Worm (Caenorhabditis elegans) whole organism, dauer: Measurements from ENCODE around the gene F54B11.9.

Experiments
- unc-62 ChIP-seq: sonication (generic microtip); optimal IDR thresholded peaks from 2 replicates; lab custom pipeline; 2017; ENCODE audit warnings: missing biosample characterization, missing genetic modification reagents, missing genetic modification characterization

The F54B11.9 gene

DNA sequence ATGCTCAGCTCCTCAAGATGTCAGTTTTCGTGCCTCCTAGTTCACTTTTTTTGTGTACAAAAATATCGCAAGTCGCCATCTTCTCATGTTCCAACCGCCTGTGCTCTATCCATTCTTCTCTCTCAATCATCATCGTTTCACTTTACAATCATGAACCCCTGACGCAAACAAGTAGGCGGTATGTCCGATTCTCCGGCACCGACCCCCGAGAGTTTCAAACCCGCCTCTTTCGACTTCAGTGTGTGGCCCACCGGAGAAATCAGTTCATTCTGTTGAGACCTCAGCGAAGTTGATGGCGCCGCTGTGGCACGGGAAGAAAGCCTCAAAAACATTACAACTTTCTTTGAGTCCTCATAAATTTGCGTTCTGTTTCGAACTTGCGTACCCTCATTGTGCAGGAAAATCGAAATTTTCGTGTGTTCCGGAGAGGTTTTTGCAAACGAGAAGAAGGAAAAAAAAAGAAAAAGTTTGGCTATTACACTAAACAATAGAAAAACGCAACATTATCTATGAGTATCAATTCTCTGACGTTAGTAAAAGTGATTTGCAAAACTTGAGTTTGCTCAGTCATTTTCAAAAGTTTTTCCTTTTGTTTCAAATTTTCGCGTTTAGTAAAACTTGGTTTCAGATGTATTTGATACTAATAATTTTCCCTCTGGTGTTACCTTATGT, at the start of gene F54B11.9:
TSS of gene F54B11.9 (plus strand) at position 622 of the 672 bp plus-strand sequence.
- TF ChIP-seq unc-62 = no peak

DNA sequence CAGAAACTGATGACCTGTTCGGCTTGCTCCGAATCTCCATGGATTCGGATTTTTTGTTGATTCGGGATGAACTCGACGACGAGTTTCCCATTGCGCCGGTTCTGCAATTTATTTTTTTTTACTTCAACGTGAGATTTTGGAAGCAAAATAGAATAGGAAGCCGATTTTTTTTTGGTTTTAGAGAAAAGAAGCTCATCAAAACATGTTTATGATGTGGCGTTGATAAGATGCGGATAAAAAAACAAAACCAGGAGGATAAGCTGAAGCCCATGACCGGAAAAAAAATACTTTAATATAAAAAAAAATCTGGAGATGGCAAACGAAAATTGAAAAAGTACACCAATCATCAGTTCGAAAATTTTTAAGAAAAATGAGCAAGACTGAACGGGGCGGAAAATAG, 49.3 kb upstream of the F54B11.9 start, which contains the start of gene glb-20:
TSS of gene glb-20 (minus strand) at position 101 of the 400 bp plus-strand sequence.
- no peak for TF ChIP-seq unc-62

DNA sequence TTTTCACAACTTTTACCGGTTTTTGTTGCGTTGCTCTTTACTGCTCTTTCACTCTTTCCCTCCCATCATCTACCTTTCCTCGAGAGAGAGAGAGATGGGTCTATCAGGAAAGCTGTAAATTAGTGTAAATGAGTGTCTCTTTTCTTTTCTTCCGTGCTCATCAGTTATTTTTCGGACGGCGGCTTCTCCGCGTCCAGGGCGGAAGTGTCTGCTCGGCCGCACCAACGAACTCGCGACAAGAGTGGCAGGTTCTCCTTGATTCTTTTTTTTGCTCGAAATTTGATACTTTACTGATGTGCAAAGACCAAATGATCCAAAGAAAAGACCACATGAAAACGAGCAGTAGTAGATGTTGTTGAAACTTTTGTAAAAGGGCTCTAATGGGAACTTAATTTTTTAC, 46.7 kb upstream of the F54B11.9 start:
- TF ChIP-seq unc-62 = no peak

DNA sequence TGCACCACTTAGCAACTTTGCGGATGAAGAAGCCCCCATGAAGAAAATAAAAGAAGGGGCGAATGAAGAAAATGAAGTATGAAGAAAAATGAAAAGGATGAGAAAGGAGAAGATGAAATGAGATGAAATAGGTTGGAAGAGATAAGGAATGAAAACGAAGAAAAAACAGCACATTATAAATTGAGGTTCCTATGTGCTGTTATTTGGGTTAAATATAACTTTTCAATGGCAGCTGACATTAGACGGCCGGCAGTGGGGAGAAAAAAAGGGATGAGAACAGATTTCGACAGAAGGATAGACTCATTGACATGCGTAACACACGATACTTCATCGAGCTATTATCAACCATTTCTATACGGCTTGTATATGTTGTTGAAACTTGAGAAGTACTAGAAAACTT, 43.4 kb upstream of the F54B11.9 start:
- no peak for TF ChIP-seq unc-62

DNA sequence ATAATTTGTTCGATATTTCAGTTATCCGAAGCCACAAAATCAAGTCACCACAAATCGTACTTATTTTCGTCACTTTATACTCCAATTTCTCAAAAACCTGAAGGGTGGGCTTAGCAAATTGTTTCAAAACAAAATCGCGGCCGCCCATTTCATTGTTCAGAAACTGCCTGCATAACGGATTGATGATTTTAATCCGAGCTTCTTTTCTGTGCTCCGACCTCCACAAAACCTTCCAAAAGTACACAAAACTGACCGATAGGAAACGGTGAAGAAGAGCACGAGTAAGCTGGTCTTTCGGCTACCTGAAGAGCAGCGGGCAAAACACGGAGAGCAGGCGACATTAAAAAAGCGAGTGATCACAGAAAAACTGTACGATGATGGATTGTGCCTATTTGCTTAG, 38.9 kb upstream of the F54B11.9 start, which contains the start of gene R01E6.2:
TSS of gene R01E6.2 (minus strand) at position 101 of the 400 bp plus-strand sequence.
- no peak for TF ChIP-seq unc-62

DNA sequence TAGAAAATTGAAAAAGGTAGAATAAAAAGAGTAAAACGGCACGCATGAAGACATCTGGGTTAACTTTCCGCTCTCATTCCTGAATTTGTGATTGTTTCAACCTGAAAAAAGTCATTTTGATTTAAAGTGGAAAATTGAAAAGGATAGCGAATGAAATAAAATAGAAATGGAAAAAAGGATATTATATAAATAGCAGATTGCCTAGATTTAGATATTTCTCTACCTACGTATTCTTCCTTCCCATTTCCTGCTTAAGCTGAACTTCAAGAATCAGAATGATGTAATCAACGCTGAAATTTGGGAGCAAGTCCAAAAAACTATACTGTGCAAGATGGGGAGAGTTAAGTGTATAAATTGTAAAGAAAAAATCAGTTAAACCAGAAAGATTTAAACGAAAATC, 35.5 kb upstream of the F54B11.9 start, which contains the start of gene R01E6.7:
TSS of gene R01E6.7 (minus strand) at position 101 of the 400 bp plus-strand sequence.
- TF ChIP-seq unc-62 = no peak

DNA sequence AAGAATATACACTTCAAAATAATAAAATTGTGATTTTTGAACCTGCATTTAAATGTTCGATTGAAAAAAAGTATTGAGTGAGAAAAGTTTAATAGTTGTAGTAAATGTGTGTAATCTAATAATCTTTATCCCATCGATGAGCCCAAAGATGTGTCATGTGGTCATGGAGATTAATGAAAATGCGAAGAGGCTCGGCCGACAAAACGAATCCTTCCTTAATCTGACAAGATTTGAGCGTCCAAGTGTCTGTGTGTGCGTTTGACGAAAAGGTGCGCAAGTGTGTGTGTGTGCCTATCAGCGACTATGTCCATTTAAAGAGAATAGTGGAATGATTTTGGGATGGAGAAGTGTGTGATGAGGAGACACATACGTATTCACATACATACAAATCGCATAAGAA, 31.3 kb upstream of the F54B11.9 start:
- no peak for TF ChIP-seq unc-62

DNA sequence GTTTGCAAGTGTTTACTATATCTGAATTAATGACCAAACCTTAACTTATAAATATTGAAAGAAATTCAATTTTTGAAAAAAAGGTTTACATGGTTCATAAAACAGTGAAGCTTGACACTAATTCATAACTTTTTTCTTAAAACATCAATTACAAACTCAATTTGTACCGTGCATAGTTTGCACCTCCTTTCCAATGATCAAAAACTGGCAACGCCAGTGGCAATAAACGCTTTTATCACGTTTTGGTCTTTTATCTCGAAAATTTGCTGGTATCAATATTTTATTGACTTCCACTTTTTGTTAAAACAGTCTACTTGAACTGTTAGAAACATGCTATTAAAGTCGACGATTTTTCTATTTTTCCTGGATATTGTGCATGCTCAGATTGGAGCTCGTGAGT, 26.9 kb upstream of the F54B11.9 start, which contains the start of gene F54B11.11:
TSS of gene F54B11.11 (plus strand) at position 301 of the 400 bp plus-strand sequence.
- TF ChIP-seq unc-62 = no peak

DNA sequence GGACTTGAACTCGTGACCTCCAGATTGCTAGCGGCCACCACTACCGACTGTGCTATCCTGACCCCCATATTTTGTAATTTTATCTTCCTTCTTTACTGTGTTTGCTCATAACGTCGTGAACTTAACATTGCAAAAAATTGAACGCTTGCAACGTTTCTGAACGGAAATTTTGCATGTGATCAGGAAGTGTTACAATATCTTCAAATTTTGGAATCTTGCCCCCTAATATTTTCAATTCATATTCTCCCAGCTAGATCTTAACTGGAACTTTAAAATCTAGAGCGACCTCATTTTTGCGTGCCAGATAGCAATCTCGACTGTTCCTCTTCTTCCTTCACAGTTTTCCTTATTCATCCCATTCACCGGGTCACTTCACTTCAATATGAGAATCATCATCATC, 23.5 kb upstream of the F54B11.9 start, which contains the start of gene F54B11.10:
TSS of gene F54B11.10 (plus strand) at position 301 of the 400 bp plus-strand sequence.
- TF ChIP-seq unc-62 = no peak

DNA sequence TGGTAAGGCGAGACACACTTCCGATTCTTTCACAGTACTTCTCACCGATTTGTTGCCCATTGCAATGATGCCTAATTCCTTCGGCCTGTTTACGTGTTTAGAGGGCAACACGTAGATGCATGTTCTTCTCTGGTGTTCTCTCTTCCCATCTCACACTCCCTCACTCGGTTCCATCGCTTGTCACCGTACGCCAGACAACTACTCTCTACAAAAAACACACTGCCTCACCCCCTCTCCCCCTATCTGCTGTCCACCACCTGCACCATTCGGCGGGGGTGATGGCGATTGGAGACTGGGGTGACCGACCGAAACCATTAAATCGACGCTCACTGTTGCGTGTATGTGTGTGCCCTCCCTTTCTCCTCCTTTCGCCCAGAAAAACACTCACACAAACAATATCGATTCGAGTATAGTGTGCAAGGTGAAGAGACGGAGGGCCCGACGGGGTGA, 21.4 kb upstream of the F54B11.9 start:
- no peak for TF ChIP-seq unc-62

DNA sequence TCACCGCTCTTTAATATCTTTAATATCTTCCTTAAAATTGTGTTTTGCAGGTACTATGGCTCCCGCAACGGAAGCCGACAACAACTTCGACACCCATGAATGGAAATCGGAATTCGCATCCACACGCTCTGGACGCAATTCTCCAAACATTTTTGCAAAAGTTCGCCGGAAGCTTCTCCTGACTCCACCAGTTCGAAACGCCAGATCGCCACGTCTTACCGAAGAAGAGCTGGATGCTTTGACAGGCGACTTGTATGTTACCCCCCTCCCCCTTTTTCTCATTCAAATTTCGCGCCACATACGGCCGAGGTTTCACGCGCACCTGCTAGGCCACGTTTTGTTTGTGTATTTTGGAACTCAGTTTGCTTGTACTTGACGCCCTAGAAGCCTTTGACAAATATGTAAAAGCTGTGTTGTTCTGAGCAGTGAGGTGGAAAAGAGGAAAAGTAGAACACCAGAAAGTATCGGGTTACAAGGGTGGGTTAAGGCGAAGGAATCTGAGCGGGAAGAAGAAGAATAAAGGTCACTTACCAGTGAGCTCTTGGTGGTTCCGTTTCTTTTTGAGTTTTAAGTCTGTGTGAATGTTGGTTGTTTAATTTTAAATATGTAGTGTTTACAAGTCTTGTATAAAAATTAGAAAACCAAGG, 20.5 kb upstream of the F54B11.9 start, which contains the start of gene unc-84:
TSS of gene unc-84 (plus strand) at position 51 of the 647 bp plus-strand sequence.
- no peak for TF ChIP-seq unc-62

DNA sequence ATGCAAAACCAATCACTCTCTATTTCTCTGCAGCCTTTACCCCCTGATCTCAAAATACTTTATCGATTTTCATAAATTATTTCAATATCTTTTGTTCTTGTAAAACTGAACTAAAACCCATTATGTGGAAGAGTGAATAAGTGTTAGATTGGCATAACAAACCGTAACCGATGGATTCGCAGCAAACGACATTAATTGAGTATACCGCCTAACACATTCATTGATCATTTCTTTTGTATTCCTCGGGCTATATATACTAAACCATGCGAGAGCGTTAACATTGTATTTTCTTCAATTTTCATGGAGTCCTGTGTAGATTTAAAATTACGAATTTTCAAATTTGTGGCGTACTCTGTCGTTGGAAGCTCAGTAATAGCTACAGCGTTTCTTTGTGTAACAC, 15.6 kb upstream of the F54B11.9 start, which contains the start of gene col-9:
TSS of gene col-9 (plus strand) at position 301 of the 400 bp plus-strand sequence.
- TF ChIP-seq unc-62 = no peak

DNA sequence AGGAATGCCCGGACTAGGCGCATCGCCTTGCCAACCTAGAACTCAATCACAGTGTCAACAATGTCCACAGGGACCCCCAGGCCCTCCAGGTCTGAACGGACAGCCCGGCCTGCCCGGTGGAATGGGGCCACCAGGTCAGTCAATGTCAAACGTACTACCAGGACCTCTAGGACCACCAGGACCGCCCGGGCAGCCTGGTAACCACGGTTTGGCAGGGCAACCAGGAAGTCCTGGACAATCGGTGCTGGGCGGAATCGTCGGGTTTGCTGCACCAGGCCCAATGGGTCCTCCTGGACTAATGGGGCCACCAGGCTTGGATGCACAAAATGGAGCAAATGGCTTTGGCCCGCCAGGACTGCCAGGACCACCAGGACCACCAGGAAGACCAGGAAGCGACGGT, 14.7 kb upstream of the F54B11.9 start:
- TF ChIP-seq unc-62 = no peak

DNA sequence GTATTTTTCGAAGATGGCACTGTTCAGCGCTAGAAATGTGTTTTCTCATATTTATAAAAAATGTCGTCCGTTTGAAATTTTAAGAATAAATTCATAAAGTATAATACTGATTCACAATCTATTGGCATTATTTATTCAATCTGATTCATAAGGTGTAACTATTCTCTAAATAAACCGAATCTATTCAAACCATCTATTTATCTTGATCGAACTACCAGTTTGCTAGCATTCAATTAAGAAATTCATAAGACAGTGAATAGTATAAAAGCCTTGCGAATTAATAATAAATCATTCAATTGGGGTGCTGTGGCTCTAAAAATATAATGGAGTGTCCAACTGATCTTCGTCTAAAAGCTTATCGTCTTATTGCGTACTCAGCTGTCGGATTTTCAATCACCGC, 14.2 kb upstream of the F54B11.9 start, which contains the start of gene col-44:
TSS of gene col-44 (plus strand) at position 301 of the 400 bp plus-strand sequence.
- TF ChIP-seq unc-62 = no peak

DNA sequence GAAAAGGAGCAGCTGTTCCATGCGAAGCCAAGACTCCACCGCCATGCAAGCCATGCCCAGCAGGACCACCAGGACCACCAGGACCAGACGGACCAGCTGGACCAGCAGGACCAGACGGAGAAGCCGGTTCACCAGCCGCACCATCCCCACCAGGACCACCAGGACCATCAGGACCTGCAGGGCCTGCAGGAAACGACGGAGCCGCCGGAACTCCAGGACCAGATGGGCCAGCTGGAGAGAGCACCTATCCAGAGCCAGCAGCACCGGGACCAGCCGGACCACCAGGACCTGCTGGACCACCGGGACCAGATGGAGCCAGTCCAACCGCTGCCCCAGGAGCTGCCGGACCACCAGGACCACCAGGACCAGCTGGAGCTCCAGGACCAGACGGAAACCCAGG, 13.4 kb upstream of the F54B11.9 start:
- TF ChIP-seq unc-62 = no peak

DNA sequence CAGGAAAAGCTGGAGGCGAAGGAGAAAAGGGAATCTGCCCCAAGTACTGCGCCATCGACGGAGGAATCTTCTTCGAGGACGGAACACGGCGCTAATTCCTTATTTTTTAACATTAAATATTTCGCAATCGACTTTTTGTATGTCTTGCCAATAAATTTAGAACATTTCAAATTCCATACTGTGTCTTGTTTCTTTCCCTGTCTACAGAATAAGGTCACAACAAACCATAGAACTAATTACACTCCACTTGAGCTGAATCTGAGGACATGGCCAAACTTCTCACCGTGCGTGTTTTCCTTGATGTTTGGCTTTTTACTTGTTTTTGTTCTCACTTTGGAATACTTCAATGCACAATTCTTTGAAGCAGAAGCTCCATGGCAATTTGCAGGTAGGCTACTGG, 13.0 kb upstream of the F54B11.9 start, which contains the start of gene F54B11.4:
TSS of gene F54B11.4 (plus strand) at position 301 of the 400 bp plus-strand sequence.
- TF ChIP-seq unc-62 = no peak

DNA sequence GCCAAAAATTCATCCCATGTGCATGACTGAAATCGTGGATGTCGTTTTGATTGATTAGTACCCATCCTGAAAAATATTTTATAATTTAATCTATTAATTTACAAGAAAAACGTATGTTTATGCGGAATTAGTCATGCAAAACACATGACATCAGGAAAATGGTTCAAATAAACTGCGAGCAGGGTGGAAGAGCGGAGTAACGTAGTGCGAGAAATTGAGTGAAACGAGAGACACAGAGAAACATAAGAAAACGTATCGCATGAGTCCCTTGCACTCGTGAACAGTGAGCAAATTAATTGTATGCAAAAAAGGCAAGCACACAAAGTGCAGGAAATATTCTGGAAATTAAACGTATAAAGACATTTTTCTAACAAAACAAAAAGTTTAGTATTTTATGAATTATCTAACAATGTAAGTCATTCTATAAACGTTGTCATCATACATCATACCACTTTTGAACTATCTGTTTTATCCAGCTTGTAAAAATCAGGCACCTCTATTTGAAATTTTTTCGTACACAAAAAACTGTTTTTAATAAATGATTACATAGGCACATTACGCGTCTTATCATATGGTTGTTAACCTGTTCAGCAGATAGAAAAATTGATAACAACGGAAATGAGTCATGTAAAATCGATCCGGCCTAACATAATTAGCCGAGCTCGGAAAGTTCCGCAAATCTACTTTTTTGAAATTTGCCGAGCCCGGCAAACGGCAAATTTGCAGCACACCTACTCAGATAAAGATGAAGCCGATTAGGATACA, 9.2 kb upstream of the F54B11.9 start, which contains the start of gene F54B11.5:
TSS of gene F54B11.5 (minus strand) at position 66 of the 765 bp plus-strand sequence.
- no peak for TF ChIP-seq unc-62
